Fruit fly (Drosophila melanogaster) whole organism, embryonic: Measurements from ENCODE around the gene CG7381.
A peak's percentile ranks its signal among the peaks of the same experiment; 100 is the strongest.

Experiments used
- Atf6 ChIP-seq: fragments of 200-800 bp; sonication (Bioruptor generic); IDR thresholded peaks from 2 replicates; pipeline ENCODE4 v1.3.6; 2022; ENCODE audit warnings: missing biosample characterization, missing genetic modification characterization
- C15 ChIP-seq: fragments of 200-800 bp; sonication (Bioruptor generic); IDR thresholded peaks from 3 replicates; pipeline ENCODE4 v1.3.6; 2022; ENCODE audit warnings: missing biosample characterization, missing genetic modification characterization
- CG10543 ChIP-seq: fragments of 200-800 bp; sonication (Bioruptor generic); optimal IDR thresholded peaks from 3 replicates; lab custom pipeline; 2017; ENCODE audit warnings: missing biosample characterization, mild to moderate bottlenecking, missing genetic modification characterization, moderate library complexity
- CG11247 ChIP-seq: fragments of 200-800 bp; sonication (Bioruptor generic); IDR thresholded peaks from 2 replicates; pipeline ENCODE4 v1.3.6; 2022; ENCODE audit warnings: missing biosample characterization, missing genetic modification characterization
- CG11560 ChIP-seq: fragments of 200-800 bp; sonication (Bioruptor generic); IDR thresholded peaks from 3 replicates; pipeline ENCODE4 v1.3.6; 2022; ENCODE audit warnings: missing biosample characterization, missing genetic modification characterization
- CG12155 ChIP-seq: fragments of 200-800 bp; sonication (Bioruptor generic); optimal IDR thresholded peaks from 3 replicates; lab custom pipeline; 2016; ENCODE audit warnings: missing biosample characterization, missing genetic modification characterization
- CG12769 ChIP-seq: fragments of 200-800 bp; sonication (Bioruptor generic); optimal IDR thresholded peaks from 2 replicates; lab custom pipeline; 2019; ENCODE audit warnings: missing biosample characterization, mild to moderate bottlenecking, missing genetic modification characterization, moderate library complexity
- CG13424 ChIP-seq: fragments of 200-800 bp; sonication (Bioruptor generic); optimal IDR thresholded peaks from 2 replicates; lab custom pipeline; 2019; ENCODE audit warnings: missing biosample characterization, mild to moderate bottlenecking, missing genetic modification characterization, moderate library complexity
- CG14710 ChIP-seq: fragments of 200-800 bp; sonication (Bioruptor generic); optimal IDR thresholded peaks from 3 replicates; lab custom pipeline; 2019; ENCODE audit warnings: missing biosample characterization, mild to moderate bottlenecking, missing genetic modification characterization, moderate library complexity
- CG16813 ChIP-seq: fragments of 200-800 bp; sonication (Bioruptor generic); IDR thresholded peaks from 3 replicates; pipeline ENCODE4 v1.3.6; 2022; ENCODE audit warnings: missing biosample characterization, missing genetic modification characterization; ENCODE audit not compliant: partially characterized antibody
- CG17361 ChIP-seq: fragments of 200-800 bp; sonication (Bioruptor generic); IDR thresholded peaks from 3 replicates; pipeline ENCODE4 v1.3.6; 2022; ENCODE audit warnings: missing biosample characterization, missing genetic modification characterization
- CG2120 ChIP-seq: fragments of 200-800 bp; sonication (Bioruptor generic); optimal IDR thresholded peaks from 3 replicates; lab custom pipeline; 2016; ENCODE audit warnings: missing biosample characterization, missing genetic modification characterization
- CG30020 ChIP-seq: fragments of 200-800 bp; optimal IDR thresholded peaks from 2 replicates; lab custom pipeline; 2019; ENCODE audit warnings: missing biosample characterization, mild to moderate bottlenecking, missing genetic modification characterization, moderate library complexity
- CG5953 ChIP-seq: fragments of 200-800 bp; sonication (Bioruptor generic); IDR thresholded peaks from 2 replicates; pipeline ENCODE4 v1.3.6; 2022; ENCODE audit warnings: missing biosample characterization, missing genetic modification characterization
- CG6791 ChIP-seq: fragments of 200-800 bp; sonication (Bioruptor generic); IDR thresholded peaks from 3 replicates; pipeline ENCODE4 v1.3.6; 2022; ENCODE audit warnings: missing biosample characterization, missing genetic modification characterization; ENCODE audit not compliant: partially characterized antibody
- CG8478 ChIP-seq: fragments of >200 bp; optimal IDR thresholded peaks from 2 replicates; lab custom pipeline; 2018
- CG8924 ChIP-seq: fragments of 200-800 bp; optimal IDR thresholded peaks from 3 replicates; lab custom pipeline; 2019; ENCODE audit warnings: missing biosample characterization, mild to moderate bottlenecking, missing genetic modification characterization, moderate library complexity
- CG9215 ChIP-seq: fragments of 200-800 bp; sonication (Bioruptor generic); IDR thresholded peaks from 2 replicates; pipeline ENCODE4 v1.3.6; 2022; ENCODE audit warnings: missing biosample characterization, missing genetic modification characterization
- Dek ChIP-seq: fragments of 200-800 bp; sonication (Bioruptor generic); optimal IDR thresholded peaks from 3 replicates; lab custom pipeline; 2019; ENCODE audit warnings: missing biosample characterization, mild to moderate bottlenecking, missing genetic modification characterization, moderate library complexity
- Dp ChIP-seq: fragments of 200-800 bp; sonication (Bioruptor generic); optimal IDR thresholded peaks from 2 replicates; lab custom pipeline; 2018; ENCODE audit warnings: missing biosample characterization, mild to moderate bottlenecking, missing genetic modification characterization, moderate library complexity
- E2f1 ChIP-seq: fragments of 200-800 bp; sonication (Bioruptor generic); IDR thresholded peaks from 2 replicates; pipeline ENCODE4 v1.3.6; 2022; ENCODE audit warnings: missing biosample characterization, missing genetic modification characterization
- E2f2 ChIP-seq: fragments of 200-800 bp; sonication (Bioruptor generic); IDR thresholded peaks from 2 replicates; pipeline ENCODE4 v1.3.6; 2022; ENCODE audit warnings: missing biosample characterization, missing genetic modification characterization
- Ets97D ChIP-seq: fragments of 200-800 bp; sonication (Bioruptor generic); optimal IDR thresholded peaks from 3 replicates; lab custom pipeline; 2016; ENCODE audit warnings: missing biosample characterization, missing genetic modification characterization
- Fer2 ChIP-seq: fragments of 200-800 bp; sonication (Bioruptor generic); optimal IDR thresholded peaks from 2 replicates; lab custom pipeline; 2018; ENCODE audit warnings: missing biosample characterization, mild to moderate bottlenecking, missing genetic modification characterization, moderate library complexity
- Hr3 ChIP-seq: fragments of 200-800 bp; sonication (Bioruptor generic); optimal IDR thresholded peaks from 3 replicates; lab custom pipeline; 2016; ENCODE audit warnings: missing biosample characterization, missing genetic modification characterization
- Myb ChIP-seq: fragments of 200-800 bp; sonication (Bioruptor generic); optimal IDR thresholded peaks from 2 replicates; lab custom pipeline; 2016; ENCODE audit warnings: missing biosample characterization, missing genetic modification characterization
- Nf-YC ChIP-seq: fragments of 200-800 bp; optimal IDR thresholded peaks from 3 replicates; lab custom pipeline; 2019; ENCODE audit warnings: missing biosample characterization, mild to moderate bottlenecking, missing genetic modification characterization, moderate library complexity
- Opbp ChIP-seq: fragments of 200-800 bp; sonication (Bioruptor generic); IDR thresholded peaks from 3 replicates; pipeline ENCODE4 v1.3.6; 2022; ENCODE audit warnings: missing biosample characterization, missing genetic modification characterization; ENCODE audit not compliant: partially characterized antibody
- Pdp1 ChIP-seq, 2 experiments: fragments of 200-800 bp; sonication (Bioruptor generic); optimal IDR thresholded peaks; 3 replicates each; lab custom pipeline; 2016; ENCODE audit warnings: missing biosample characterization in 2 of 2, missing genetic modification characterization in 2 of 2, mild to moderate bottlenecking in 1 of 2, moderate library complexity in 1 of 2
- Sry-β ChIP-seq: fragments of 200-800 bp; sonication (Bioruptor generic); optimal IDR thresholded peaks from 2 replicates; lab custom pipeline; 2018; ENCODE audit warnings: missing biosample characterization, mild to moderate bottlenecking, missing genetic modification characterization, moderate library complexity
- Sry-δ ChIP-seq: fragments of 200-800 bp; sonication (Bioruptor generic); optimal IDR thresholded peaks from 2 replicates; lab custom pipeline; 2016; ENCODE audit warnings: missing biosample characterization, missing genetic modification characterization
- YL-1 ChIP-seq: fragments of 200-800 bp; sonication (Bioruptor generic); optimal IDR thresholded peaks from 3 replicates; lab custom pipeline; 2017; ENCODE audit warnings: missing biosample characterization, mild to moderate bottlenecking, missing genetic modification characterization
- ac ChIP-seq: fragments of 200-800 bp; sonication (Bioruptor generic); optimal IDR thresholded peaks from 3 replicates; lab custom pipeline; 2017; ENCODE audit warnings: missing biosample characterization, mild to moderate bottlenecking, missing genetic modification characterization
- bbx ChIP-seq: fragments of 200-800 bp; sonication (Bioruptor generic); IDR thresholded peaks from 2 replicates; pipeline ENCODE4 v1.3.6; 2022; ENCODE audit warnings: missing biosample characterization, missing genetic modification characterization; ENCODE audit not compliant: partially characterized antibody
- chinmo ChIP-seq: fragments of 200-800 bp; sonication (Bioruptor generic); IDR thresholded peaks from 4 replicates; pipeline ENCODE4 v1.3.6; 2022; ENCODE audit warnings: missing biosample characterization, missing genetic modification characterization; ENCODE audit not compliant: partially characterized antibody
- chm ChIP-seq: fragments of 200-800 bp; sonication (Bioruptor generic); IDR thresholded peaks from 2 replicates; pipeline ENCODE4 v1.3.6; 2022; ENCODE audit warnings: missing biosample characterization, missing genetic modification characterization
- exex ChIP-seq: fragments of 200-800 bp; sonication (Bioruptor generic); optimal IDR thresholded peaks from 4 replicates; lab custom pipeline; 2018; ENCODE audit warnings: missing biosample characterization, mild to moderate bottlenecking, missing genetic modification characterization, moderate library complexity
- fd3F ChIP-seq: fragments of 200-800 bp; sonication (Bioruptor generic); optimal IDR thresholded peaks from 2 replicates; lab custom pipeline; 2018; ENCODE audit warnings: missing biosample characterization, mild to moderate bottlenecking, missing genetic modification characterization, moderate library complexity
- grau ChIP-seq: fragments of 200-800 bp; optimal IDR thresholded peaks from 3 replicates; lab custom pipeline; 2019; ENCODE audit warnings: missing biosample characterization, mild to moderate bottlenecking, missing genetic modification characterization, moderate library complexity
- insv ChIP-seq, 2 experiments: fragments of 200-800 bp; sonication (Bioruptor generic); optimal IDR thresholded peaks; 3 replicates each; lab custom pipeline; 2016 to 2018; ENCODE audit warnings: missing biosample characterization in 2 of 2, missing genetic modification characterization in 2 of 2
- odd ChIP-seq: fragments of 200-800 bp; sonication (Bioruptor generic); optimal IDR thresholded peaks from 2 replicates; lab custom pipeline; 2017; ENCODE audit warnings: missing biosample characterization, mild to moderate bottlenecking, missing genetic modification characterization
- pnt ChIP-seq: fragments of 200-800 bp; sonication (Bioruptor generic); optimal IDR thresholded peaks from 3 replicates; lab custom pipeline; 2016; ENCODE audit warnings: missing biosample characterization, missing genetic modification characterization
- sd ChIP-seq: fragments of 200-800 bp; sonication (Bioruptor generic); optimal IDR thresholded peaks from 3 replicates; lab custom pipeline; 2018; ENCODE audit warnings: missing biosample characterization, mild to moderate bottlenecking, missing genetic modification characterization, moderate library complexity
- sens ChIP-seq: fragments of 200-800 bp; sonication (Bioruptor generic); peaks from one replicate; lab custom pipeline; 2016; ENCODE audit warnings: missing biosample characterization, missing genetic modification characterization
- sisA ChIP-seq: fragments of 200-800 bp; sonication (Bioruptor generic); IDR thresholded peaks from 2 replicates; pipeline ENCODE4 v1.3.6; 2022; ENCODE audit warnings: missing biosample characterization, missing genetic modification characterization
- sob ChIP-seq: fragments of 200-800 bp; sonication (Bioruptor generic); IDR thresholded peaks from 2 replicates; pipeline ENCODE4 v1.3.6; 2022; ENCODE audit warnings: missing biosample characterization, missing genetic modification characterization
- trem ChIP-seq: fragments of 200-800 bp; optimal IDR thresholded peaks from 3 replicates; lab custom pipeline; 2019; ENCODE audit warnings: missing biosample characterization, mild to moderate bottlenecking, missing genetic modification characterization, moderate library complexity
- unc-4 ChIP-seq: fragments of 200-800 bp; sonication (Bioruptor generic); IDR thresholded peaks from 2 replicates; pipeline ENCODE4 v1.3.6; 2022; ENCODE audit warnings: missing biosample characterization, missing genetic modification characterization; ENCODE audit not compliant: partially characterized antibody
- vnd ChIP-seq: fragments of 200-800 bp; sonication (Bioruptor generic); IDR thresholded peaks from 3 replicates; pipeline ENCODE4 v1.3.6; 2022; ENCODE audit warnings: missing biosample characterization, missing genetic modification characterization; ENCODE audit not compliant: partially characterized antibody
- zen2 ChIP-seq: fragments of 200-800 bp; sonication (Bioruptor generic); IDR thresholded peaks from 3 replicates; pipeline ENCODE4 v1.3.6; 2022; ENCODE audit warnings: missing biosample characterization, missing genetic modification characterization; ENCODE audit not compliant: partially characterized antibody

CG7381 gene

DNA sequence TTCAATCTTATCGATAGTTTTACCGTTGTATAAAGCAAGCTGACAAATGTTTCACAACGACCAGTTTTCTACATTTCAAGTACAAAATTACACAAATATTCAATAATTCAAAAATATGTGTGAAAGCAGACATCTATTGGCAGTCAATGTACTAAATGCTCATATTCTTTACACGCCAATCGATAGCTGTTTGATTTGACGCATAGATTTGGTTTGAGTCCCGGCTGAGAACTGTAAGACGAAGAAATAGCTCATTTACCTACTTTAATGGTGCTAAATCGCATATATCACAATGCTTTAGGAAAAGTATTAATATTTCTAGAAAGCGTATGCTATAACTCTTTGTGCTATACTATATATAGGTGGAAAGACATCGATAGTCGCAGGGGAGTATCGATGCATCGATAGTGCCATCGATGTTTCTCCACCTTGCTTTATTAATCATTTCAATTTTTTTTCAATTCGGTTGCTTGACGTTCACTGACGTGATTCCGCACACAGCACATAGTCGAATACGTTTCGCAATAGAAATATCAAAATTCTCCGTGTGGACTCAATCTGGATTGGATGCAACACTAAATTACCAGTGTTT lies 3.5 kb upstream of the CG7381 start, which contains the start of gene Paip2 (continued):
- no peak for TF ChIP-seq CG11247 (GFP tag; lab: Robert Waterston, UW)
- TF ChIP-seq E2f1 (GFP tag; lab: Robert Waterston, UW): no peak
- TF ChIP-seq YL-1 (GFP tag; lab: Kevin White, UChicago): peak; percentile 73
- peak; percentile 99 for TF ChIP-seq chinmo (GFP tag; lab: Robert Waterston, UW)
- TF ChIP-seq chm (GFP tag; lab: Robert Waterston, UW): peak; percentile 46; the same call in 1 of the 2 replicates
- TF ChIP-seq CG8478: peak; percentile 66
- peak; percentile 96 for TF ChIP-seq Sry-δ
- TF ChIP-seq CG17361: peak; percentile 46; the same call in 2 of the 3 replicates
- peak; percentile 8 for TF ChIP-seq Hr3
- TF ChIP-seq fd3F (GFP tag; lab: Kevin White, UChicago): no peak
- no peak for TF ChIP-seq C15
- no peak for TF ChIP-seq CG5953 (GFP tag; lab: Robert Waterston, UW)
- TF ChIP-seq Dek (tag; lab: Kevin White, UChicago): peak; percentile 19
- TF ChIP-seq CG6791 (GFP tag; lab: Robert Waterston, UW): peak; percentile 97
- peak; percentile 97 for TF ChIP-seq bbx
- no peak for TF ChIP-seq sisA (GFP tag; lab: Robert Waterston, UW)
- TF ChIP-seq zen2 (GFP tag; lab: Robert Waterston, UW): peak; percentile 98
- no peak for TF ChIP-seq Sry-β (GFP tag; lab: Kevin White, UChicago)
- TF ChIP-seq sens (GFP tag; lab: Kevin White, UChicago): peak; percentile 70
- peak; percentile 99 for TF ChIP-seq CG16813 (GFP tag; lab: Robert Waterston, UW)
- TF ChIP-seq exex (tag; lab: Kevin White, UChicago): no peak
- peak; percentile 98 for TF ChIP-seq unc-4 (GFP tag; lab: Robert Waterston, UW)
- peak; percentile 91 for TF ChIP-seq Dp
- peak; percentile 10 for TF ChIP-seq CG13424 (tag; lab: Kevin White, UChicago)
- TF ChIP-seq ac (GFP tag; lab: Kevin White, UChicago): no peak
- peak; percentile 38 for TF ChIP-seq CG8924 (tag; lab: Kevin White, UChicago)
- no peak for TF ChIP-seq Atf6 (GFP tag; lab: Robert Waterston, UW)
- TF ChIP-seq Nf-YC (tag; lab: Kevin White, UChicago): peak; percentile 32
- peak; percentile 98 for TF ChIP-seq vnd (GFP tag; lab: Robert Waterston, UW)
- peak in 1 of 2 experiments; percentile 32 for TF ChIP-seq insv (GFP tag; optimal IDR thresholded peaks at IDR 0.05; lab: Kevin White, UChicago)
- TF ChIP-seq CG12155 (GFP tag; lab: Kevin White, UChicago): peak; percentile 9
- no peak for TF ChIP-seq pnt (GFP tag; lab: Kevin White, UChicago)
- peak; percentile 71 for TF ChIP-seq sd
- no peak for TF ChIP-seq CG10543
- TF ChIP-seq CG12769 (tag; lab: Kevin White, UChicago): peak; percentile 24
- TF ChIP-seq CG30020 (tag; lab: Kevin White, UChicago): peak; percentile 32
- TF ChIP-seq trem (tag; lab: Kevin White, UChicago): peak; percentile 75
- TF ChIP-seq CG11560: peak; percentile 61; the same call in 2 of the 3 replicates
- TF ChIP-seq odd (GFP tag; lab: Kevin White, UChicago): no peak
- peak; percentile 15 for TF ChIP-seq grau (tag; lab: Kevin White, UChicago)
- no peak for TF ChIP-seq Fer2 (tag; lab: Kevin White, UChicago)
- peak; percentile 96 for TF ChIP-seq Opbp (GFP tag; lab: Robert Waterston, UW)
- TF ChIP-seq CG2120: peak; percentile 6
- peak; percentile 80 for TF ChIP-seq CG14710
- TF ChIP-seq Myb: peak; percentile 63
- TF ChIP-seq Pdp1 (GFP tag; optimal IDR thresholded peaks at IDR 0.05; lab: Kevin White, UChicago): peak in 1 of 2 experiments; percentile 84
- peak; percentile 95 for TF ChIP-seq E2f2 (GFP tag; lab: Robert Waterston, UW)
- TF ChIP-seq sob (GFP tag; lab: Robert Waterston, UW): no peak
- peak; percentile 79 for TF ChIP-seq Ets97D (GFP tag; lab: Kevin White, UChicago)
- no peak for TF ChIP-seq CG9215 (GFP tag; lab: Robert Waterston, UW)
